Worm (Caenorhabditis elegans) whole organism, L4 larva: ENCODE results near the gene stdh-2.
A peak's percentile ranks its signal among the peaks of the same experiment; 100 is the strongest.

Source experiments
- F10B5.3 ChIP-seq: sonication (generic microtip); optimal IDR thresholded peaks from 2 replicates; lab custom pipeline; 2016; ENCODE audit warnings: mild to moderate bottlenecking, missing genetic modification characterization, missing compliant biosample characterization
- R02D3.7 ChIP-seq: fragments of 150-350 bp; sonication (generic microtip); optimal IDR thresholded peaks from 3 replicates; lab custom pipeline; 2014; ENCODE audit warnings: missing biosample characterization, missing genetic modification characterization
- T20F7.1 ChIP-seq: fragments of 200-800 bp; sonication (Bioruptor generic); optimal IDR thresholded peaks from 2 replicates; lab custom pipeline; 2018; ENCODE audit warnings: mild to moderate bottlenecking, missing genetic modification characterization, missing compliant biosample characterization
- Y5F2A.4 ChIP-seq: fragments of 200-800 bp; sonication (Bioruptor generic); optimal IDR thresholded peaks from 2 replicates; lab custom pipeline; 2018; ENCODE audit warnings: mild to moderate bottlenecking, missing genetic modification characterization, missing compliant biosample characterization
- ZK546.5 ChIP-seq, 2 experiments: sonication (generic microtip); optimal IDR thresholded peaks; 2 replicates each; lab custom pipeline; 2017; ENCODE audit warnings: missing biosample characterization in 2 of 2, missing genetic modification characterization in 2 of 2
- aha-1 ChIP-seq: fragments of 150-350 bp; peaks from one replicate; lab custom pipeline; 2014; ENCODE audit warnings: missing biosample characterization, missing genetic modification characterization
- aly-2 ChIP-seq: sonication (generic microtip); optimal IDR thresholded peaks from 2 replicates; lab custom pipeline; 2018; ENCODE audit warnings: missing biosample characterization, missing genetic modification characterization
- arid-1 ChIP-seq: fragments of 200-800 bp; sonication (Bioruptor generic); conservative IDR thresholded peaks from 2 replicates; pipeline ENCODE4 v1.3.6; 2022; ENCODE audit warnings: missing genetic modification reagents, missing genetic modification characterization, missing compliant biosample characterization
- ceh-44 ChIP-seq: fragments of 200-800 bp; sonication (Bioruptor generic); IDR thresholded peaks from 2 replicates; pipeline ENCODE4 v1.3.6; 2022; ENCODE audit warnings: missing genetic modification reagents, missing genetic modification characterization, missing compliant biosample characterization
- ces-1 ChIP-seq: fragments of 150-350 bp; sonication (generic microtip); optimal IDR thresholded peaks from 4 replicates; lab custom pipeline; 2014; ENCODE audit warnings: missing biosample characterization, missing genetic modification reagents, missing genetic modification characterization
- cey-2 ChIP-seq: sonication (generic microtip); optimal IDR thresholded peaks from 3 replicates; lab custom pipeline; 2017; ENCODE audit warnings: missing genetic modification characterization, mild to moderate bottlenecking, missing compliant biosample characterization, antibody characterized with exemption, borderline replicate concordance; ENCODE audit not compliant: insufficient read depth
- daf-16 ChIP-seq, 3 experiments: sonication (generic microtip); optimal IDR thresholded peaks; 2 replicates each; lab custom pipeline; 2016 to 2017; ENCODE audit warnings: missing genetic modification characterization in 3 of 3, missing genetic modification reagents in 3 of 3, mild to moderate bottlenecking in 2 of 3, missing compliant biosample characterization in 2 of 3, missing biosample characterization in 1 of 3, moderate library complexity in 1 of 3
- dmd-6 ChIP-seq: fragments of 200-800 bp; sonication (Bioruptor generic); IDR thresholded peaks from 2 replicates; pipeline ENCODE4 v1.3.6; 2022; ENCODE audit warnings: missing genetic modification reagents, missing genetic modification characterization, missing compliant biosample characterization
- dmd-9 ChIP-seq: fragments of 200-800 bp; sonication (Bioruptor generic); IDR thresholded peaks from 2 replicates; pipeline ENCODE4 v1.3.6; 2022; ENCODE audit warnings: missing genetic modification reagents, missing genetic modification characterization, missing compliant biosample characterization
- egl-27 ChIP-seq: sonication (generic microtip); optimal IDR thresholded peaks from 3 replicates; lab custom pipeline; 2017; ENCODE audit warnings: missing biosample characterization, missing genetic modification reagents, missing genetic modification characterization
- gei-8 ChIP-seq: fragments of 200-800 bp; sonication (Bioruptor generic); optimal IDR thresholded peaks from 2 replicates; lab custom pipeline; 2018; ENCODE audit warnings: mild to moderate bottlenecking, missing genetic modification characterization, missing compliant biosample characterization
- jun-1 ChIP-seq: fragments of 150-350 bp; optimal IDR thresholded peaks from 2 replicates; lab custom pipeline; 2014; ENCODE audit warnings: missing biosample characterization, missing genetic modification reagents, missing genetic modification characterization
- lim-7 ChIP-seq: fragments of 200-800 bp; sonication (Bioruptor generic); IDR thresholded peaks from 2 replicates; pipeline ENCODE4 v1.3.6; 2022; ENCODE audit warnings: missing genetic modification characterization, missing compliant biosample characterization
- lin-1 ChIP-seq: fragments of 200-800 bp; sonication (Bioruptor generic); IDR thresholded peaks from 2 replicates; pipeline ENCODE4 v1.3.6; 2022; ENCODE audit warnings: missing genetic modification reagents, missing genetic modification characterization, missing compliant biosample characterization
- lin-13 ChIP-seq: fragments of 150-350 bp; optimal IDR thresholded peaks from 2 replicates; lab custom pipeline; 2014; ENCODE audit warnings: missing biosample characterization, missing genetic modification reagents, missing genetic modification characterization
- lin-29 ChIP-seq: fragments of 200-800 bp; sonication (Bioruptor generic); IDR thresholded peaks from 2 replicates; pipeline ENCODE4 v1.3.6; 2022; ENCODE audit warnings: missing genetic modification reagents, missing genetic modification characterization, missing compliant biosample characterization
- mdl-1 ChIP-seq, 2 experiments: fragments of 150-350 bp in 1 of 2; sonication (generic microtip) in 1 of 2; optimal IDR thresholded peaks; 2 replicates each; lab custom pipeline; 2014 to 2017; ENCODE audit warnings: missing biosample characterization in 2 of 2, missing genetic modification characterization in 2 of 2
- mep-1 ChIP-seq: fragments of 150-350 bp; sonication (generic microtip); optimal IDR thresholded peaks from 3 replicates; lab custom pipeline; 2014; ENCODE audit warnings: missing biosample characterization, missing genetic modification characterization
- nhr-102 ChIP-seq: sonication (generic microtip); optimal IDR thresholded peaks from 2 replicates; lab custom pipeline; 2016; ENCODE audit warnings: mild to moderate bottlenecking, missing genetic modification characterization, moderate library complexity, missing compliant biosample characterization
- nhr-237 ChIP-seq: sonication (generic microtip); optimal IDR thresholded peaks from 2 replicates; lab custom pipeline; 2017; ENCODE audit warnings: missing biosample characterization, missing genetic modification characterization
- nhr-28 ChIP-seq: fragments of 150-350 bp; optimal IDR thresholded peaks from 2 replicates; lab custom pipeline; 2014; ENCODE audit warnings: missing biosample characterization, missing genetic modification characterization
- nhr-41 ChIP-seq: fragments of 200-800 bp; sonication (Bioruptor generic); IDR thresholded peaks from 2 replicates; pipeline ENCODE4 v1.3.6; 2022; ENCODE audit warnings: missing genetic modification reagents, missing genetic modification characterization, missing compliant biosample characterization
- nhr-42 ChIP-seq: fragments of 200-800 bp; sonication (Bioruptor generic); IDR thresholded peaks from 2 replicates; pipeline ENCODE4 v1.3.6; 2022; ENCODE audit warnings: missing genetic modification characterization, missing compliant biosample characterization
- nhr-6 ChIP-seq: fragments of 150-350 bp; optimal IDR thresholded peaks from 2 replicates; lab custom pipeline; 2014; ENCODE audit warnings: missing biosample characterization, missing genetic modification characterization
- pha-4 ChIP-seq, 2 experiments: fragments of 150-350 bp in 1 of 2; fragments of 200-800 bp in 1 of 2; sonication (Bioruptor generic) in 1 of 2; IDR thresholded peaks in 1 of 2; optimal IDR thresholded peaks in 1 of 2; 2 replicates each; pipeline versions ENCODE4 v1.3.6 to Lab custom; 2014 to 2022; ENCODE audit warnings: missing genetic modification characterization in 2 of 2, missing genetic modification reagents in 2 of 2, missing biosample characterization in 1 of 2, missing compliant biosample characterization in 1 of 2
- php-3 ChIP-seq: fragments of 200-800 bp; sonication (Bioruptor generic); IDR thresholded peaks from 2 replicates; pipeline ENCODE4 v1.3.6; 2022; ENCODE audit warnings: missing genetic modification reagents, missing genetic modification characterization, missing compliant biosample characterization
- pqm-1 ChIP-seq: sonication (generic microtip); optimal IDR thresholded peaks from 2 replicates; lab custom pipeline; 2017; ENCODE audit warnings: missing biosample characterization, missing genetic modification characterization
- rbr-2 ChIP-seq: sonication (generic microtip); optimal IDR thresholded peaks from 2 replicates; lab custom pipeline; 2016; ENCODE audit warnings: missing genotype, missing genetic modification characterization, missing compliant biosample characterization
- set-16 ChIP-seq: fragments of 200-800 bp; sonication (Bioruptor generic); IDR thresholded peaks from 2 replicates; pipeline ENCODE4 v1.3.6; 2022; ENCODE audit warnings: missing genetic modification reagents, missing genetic modification characterization, missing compliant biosample characterization
- snpc-1.2 ChIP-seq: fragments of 200-800 bp; sonication (Bioruptor generic); IDR thresholded peaks from 2 replicates; pipeline ENCODE4 v1.3.6; 2022; ENCODE audit warnings: missing genetic modification reagents, missing genetic modification characterization, missing compliant biosample characterization
- snpc-4 ChIP-seq: fragments of 150-350 bp; optimal IDR thresholded peaks from 2 replicates; lab custom pipeline; 2014; ENCODE audit warnings: missing biosample characterization, missing genetic modification characterization
- tra-1 ChIP-seq: fragments of 200-800 bp; sonication (Bioruptor generic); IDR thresholded peaks from 2 replicates; pipeline ENCODE4 v1.3.6; 2022; ENCODE audit warnings: missing genetic modification reagents, missing genetic modification characterization, missing compliant biosample characterization
- unc-130 ChIP-seq: sonication (generic microtip); optimal IDR thresholded peaks from 2 replicates; lab custom pipeline; 2016; ENCODE audit warnings: missing genetic modification reagents, missing genetic modification characterization, missing compliant biosample characterization
- zag-1 ChIP-seq: fragments of 150-350 bp; optimal IDR thresholded peaks from 2 replicates; lab custom pipeline; 2014; ENCODE audit warnings: missing biosample characterization, missing genetic modification characterization
- zfp-3 ChIP-seq: fragments of 200-800 bp; sonication (Bioruptor generic); conservative IDR thresholded peaks from 2 replicates; pipeline ENCODE4 v1.3.6; 2022; ENCODE audit warnings: missing genetic modification reagents, missing genetic modification characterization, missing compliant biosample characterization
- ztf-7 ChIP-seq: fragments of 150-350 bp; optimal IDR thresholded peaks from 2 replicates; lab custom pipeline; 2014; ENCODE audit warnings: missing biosample characterization, missing genetic modification characterization

stdh-2 gene

ce11 chrV:16233624-16234023 is 9.5 kb downstream of the stdh-2 start, which contains the start of gene clec-233:
Gene clec-233 (plus strand): TSS chrV:16233924.
- no peak for TF ChIP-seq nhr-41
- no peak for TF ChIP-seq nhr-237 (tag; lab: Kevin White, UChicago)
- TF ChIP-seq ZK546.5 (tag; optimal IDR thresholded peaks at IDR 0.05; lab: Kevin White, UChicago), result no peak
- TF ChIP-seq cey-2 (tag; lab: Kevin White, UChicago), result no peak
- TF ChIP-seq unc-130, result no peak
- no peak for TF ChIP-seq lim-7 (GFP tag; lab: Robert Waterston, UW)
- no peak for TF ChIP-seq zfp-3
- no peak for TF ChIP-seq ztf-7 (tag; lab: Kevin White, UChicago)
- no peak for TF ChIP-seq lin-1 (GFP tag; lab: Robert Waterston, UW)
- no peak for TF ChIP-seq pha-4 (GFP tag; IDR thresholded peaks at IDR 0.05; lab: Robert Waterston, UW)
- no peak for TF ChIP-seq pha-4 (tag; optimal IDR thresholded peaks at IDR 0.05; lab: Kevin White, UChicago)
- TF ChIP-seq snpc-4 (tag; lab: Kevin White, UChicago), result no peak

ce11 chrV:16235135-16235534 is 11.0 kb downstream of the stdh-2 start, which contains the start of gene F21H7.3:
Gene F21H7.3 (minus strand): TSS chrV:16235235.
- no peak for TF ChIP-seq nhr-6 (tag; lab: Kevin White, UChicago)
- no peak for TF ChIP-seq dmd-9
- TF ChIP-seq pqm-1 (tag; lab: Kevin White, UChicago), result no peak

ce11 chrV:16235647-16236046 is 11.5 kb downstream of the stdh-2 start, which contains the start of gene srh-98:
Gene srh-98 (minus strand): TSS chrV:16235747.
- no peak for TF ChIP-seq ces-1 (GFP tag; lab: Kevin White, UChicago)
- TF ChIP-seq aha-1 (tag; lab: Kevin White, UChicago), result peak; percentile 65

ce11 chrV:16237223-16237622 is 13.1 kb downstream of the stdh-2 start, which contains the start of gene F21H7.5:
Gene F21H7.5 (plus strand): TSS chrV:16237523.
- TF ChIP-seq aly-2 (tag; lab: Kevin White, UChicago) (no peak), zfp-3 (no peak), gei-8 (GFP tag; lab: Kevin White, UChicago) (no peak), egl-27 (no peak), R02D3.7 (tag; lab: Kevin White, UChicago) (no peak), unc-130 (no peak), mdl-1 (tag; optimal IDR thresholded peaks at IDR 0.05; lab: Kevin White, UChicago) (no peak), T20F7.1 (GFP tag; lab: Kevin White, UChicago) (no peak), php-3 (GFP tag; lab: Robert Waterston, UW) (no peak), nhr-42 (GFP tag; lab: Robert Waterston, UW) (no peak), snpc-1.2 (GFP tag; lab: Robert Waterston, UW) (no peak), arid-1 (GFP tag; lab: Robert Waterston, UW) (no peak), dmd-6 (GFP tag; lab: Robert Waterston, UW) (no peak), daf-16 (GFP tag; optimal IDR thresholded peaks at IDR 0.05; lab: Kevin White, UChicago) (no peak), daf-16 (tag; optimal IDR thresholded peaks at IDR 0.05; lab: Kevin White, UChicago) (no peak), lin-29 (no peak), jun-1 (tag; lab: Kevin White, UChicago) (no peak)

ce11 chrV:16244078-16244477 is 20.0 kb downstream of the stdh-2 start, which contains the start of gene srh-104:
Gene srh-104 (minus strand): TSS chrV:16244178.
- TF ChIP-seq set-16 (GFP tag; lab: Robert Waterston, UW) (no peak), ceh-44 (GFP tag; lab: Robert Waterston, UW) (no peak), rbr-2 (no peak), mep-1 (tag; lab: Kevin White, UChicago) (no peak), nhr-28 (tag; lab: Kevin White, UChicago) (no peak), lin-29 (no peak), F10B5.3 (no peak), php-3 (GFP tag; lab: Robert Waterston, UW) (no peak), ces-1 (GFP tag; lab: Kevin White, UChicago) (no peak), lin-13 (no peak), tra-1 (GFP tag; lab: Robert Waterston, UW) (no peak), Y5F2A.4 (GFP tag; lab: Kevin White, UChicago) (no peak), nhr-102 (tag; lab: Kevin White, UChicago) (no peak), zag-1 (tag; lab: Kevin White, UChicago) (no peak)
